Fruit fly (Drosophila melanogaster) whole organism, adult: Measurements from ENCODE around the gene CG31800.

Experiments used
- CG12768 ChIP-seq: fragments of 200-800 bp; sonication (Bioruptor generic); optimal IDR thresholded peaks from 2 replicates; lab custom pipeline; 2017; ENCODE audit warnings: missing biosample characterization, missing genetic modification characterization, mild to moderate bottlenecking, moderate library complexity, missing genetic modification reagents
- cnc ChIP-seq, 2 experiments: fragments of >200 bp; optimal IDR thresholded peaks; 2 replicates each; lab custom pipeline; 2017
- kay ChIP-seq: fragments of 200-800 bp; sonication (Bioruptor generic); peaks from one replicate; lab custom pipeline; 2016; ENCODE audit warnings: missing biosample characterization, missing genetic modification characterization, borderline replicate concordance

dm6 chr2L:18987078-18987895, 47.1 kb downstream of the CG31800 start, which contains the start of the genes Swip-1 and EMC5:
- no peak for TF ChIP-seq CG12768 (GFP tag; lab: Kevin White, UChicago)
- TF ChIP-seq kay (GFP tag; lab: Kevin White, UChicago) = no peak
- TF ChIP-seq cnc (optimal IDR thresholded peaks at IDR 0.05; lab: Kevin White, UChicago) = no peak
